Worm (Caenorhabditis elegans) whole organism, young adult: ENCODE results near the gene Y46G5A.47.

ENCODE experiments used
- F22D6.2 ChIP-seq: sonication (generic microtip); optimal IDR thresholded peaks from 2 replicates; lab custom pipeline; 2016; ENCODE audit warnings: mild to moderate bottlenecking, missing genetic modification characterization, missing compliant biosample characterization
- F33H1.4 ChIP-seq: fragments of 200-800 bp; sonication (Bioruptor generic); IDR thresholded peaks from 2 replicates; pipeline ENCODE4 v1.3.6; 2022; ENCODE audit warnings: missing genetic modification reagents, missing genetic modification characterization, missing compliant biosample characterization
- F37B4.10 ChIP-seq: fragments of 200-800 bp; sonication (Bioruptor generic); IDR thresholded peaks from 2 replicates; pipeline ENCODE4 v1.3.6; 2022; ENCODE audit warnings: missing genetic modification characterization, missing compliant biosample characterization
- F39B2.1 ChIP-seq: fragments of 200-800 bp; sonication (Bioruptor generic); IDR thresholded peaks from 2 replicates; pipeline ENCODE4 v1.3.6; 2022; ENCODE audit warnings: missing genetic modification reagents, missing genetic modification characterization, missing compliant biosample characterization
- F52B5.7 ChIP-seq: sonication (generic microtip); optimal IDR thresholded peaks from 2 replicates; lab custom pipeline; 2016; ENCODE audit warnings: mild to moderate bottlenecking, missing genetic modification characterization, missing compliant biosample characterization
- F57C9.4 ChIP-seq: sonication (generic microtip); optimal IDR thresholded peaks from 2 replicates; lab custom pipeline; 2017; ENCODE audit warnings: mild to moderate bottlenecking, missing genetic modification characterization, missing compliant biosample characterization
- K12H6.12 ChIP-seq: fragments of 200-800 bp; sonication (Bioruptor generic); optimal IDR thresholded peaks from 2 replicates; lab custom pipeline; 2018; ENCODE audit warnings: mild to moderate bottlenecking, missing genetic modification characterization, missing compliant biosample characterization
- Y79H2A.3 ChIP-seq: fragments of 200-800 bp; sonication (Bioruptor generic); conservative IDR thresholded peaks from 2 replicates; pipeline ENCODE4 v1.3.6; 2022; ENCODE audit warnings: missing genetic modification reagents, missing genetic modification characterization, missing compliant biosample characterization
- ZK185.1 ChIP-seq: sonication (generic microtip); optimal IDR thresholded peaks from 2 replicates; lab custom pipeline; 2016; ENCODE audit warnings: mild to moderate bottlenecking, missing genetic modification characterization, missing compliant biosample characterization; ENCODE audit not compliant: poor library complexity, severe bottlenecking
- athp-1 ChIP-seq: sonication (generic microtip); optimal IDR thresholded peaks from 2 replicates; lab custom pipeline; 2017; ENCODE audit warnings: mild to moderate bottlenecking, missing genetic modification characterization, missing compliant biosample characterization
- attf-6 ChIP-seq: fragments of 200-800 bp; sonication (Bioruptor generic); IDR thresholded peaks from 2 replicates; pipeline ENCODE4 v1.3.6; 2022; ENCODE audit warnings: missing genetic modification reagents, missing genetic modification characterization, missing compliant biosample characterization
- bed-1 ChIP-seq: fragments of 200-800 bp; sonication (Bioruptor generic); IDR thresholded peaks from 2 replicates; pipeline ENCODE4 v1.3.6; 2022; ENCODE audit warnings: missing genetic modification reagents, missing genetic modification characterization, missing compliant biosample characterization
- bed-2 ChIP-seq: fragments of 200-800 bp; sonication (Bioruptor generic); IDR thresholded peaks from 2 replicates; pipeline ENCODE4 v1.3.6; 2022; ENCODE audit warnings: missing genetic modification reagents, missing genetic modification characterization, missing compliant biosample characterization
- cebp-2 ChIP-seq: fragments of 200-800 bp; sonication (Bioruptor generic); IDR thresholded peaks from 2 replicates; pipeline ENCODE4 v1.3.6; 2022; ENCODE audit warnings: missing genetic modification characterization, missing compliant biosample characterization
- ceh-27 ChIP-seq: fragments of 200-800 bp; sonication (Bioruptor generic); optimal IDR thresholded peaks from 2 replicates; lab custom pipeline; 2018; ENCODE audit warnings: mild to moderate bottlenecking, missing genetic modification characterization, moderate library complexity, missing compliant biosample characterization
- ceh-58 ChIP-seq: fragments of 200-800 bp; sonication (Bioruptor generic); IDR thresholded peaks from 2 replicates; pipeline ENCODE4 v1.3.6; 2022; ENCODE audit warnings: missing genetic modification characterization, missing compliant biosample characterization
- ceh-79 ChIP-seq: sonication (generic microtip); optimal IDR thresholded peaks from 2 replicates; lab custom pipeline; 2017; ENCODE audit warnings: mild to moderate bottlenecking, missing genetic modification characterization, missing compliant biosample characterization
- die-1 ChIP-seq: sonication (generic microtip); optimal IDR thresholded peaks from 2 replicates; lab custom pipeline; 2016; ENCODE audit warnings: missing genotype, mild to moderate bottlenecking, missing genetic modification characterization, missing compliant biosample characterization
- dpff-1 ChIP-seq: sonication (generic microtip); optimal IDR thresholded peaks from 2 replicates; lab custom pipeline; 2017; ENCODE audit warnings: mild to moderate bottlenecking, missing genetic modification characterization, missing compliant biosample characterization
- ekl-4 ChIP-seq: fragments of 200-800 bp; sonication (Bioruptor generic); IDR thresholded peaks from 2 replicates; pipeline ENCODE4 v1.3.6; 2022; ENCODE audit warnings: missing genetic modification reagents, missing genetic modification characterization, missing compliant biosample characterization
- fkh-3 ChIP-seq: sonication (generic microtip); optimal IDR thresholded peaks from 2 replicates; lab custom pipeline; 2016; ENCODE audit warnings: mild to moderate bottlenecking, missing genetic modification characterization, missing compliant biosample characterization
- hlh-26 ChIP-seq: fragments of 200-800 bp; sonication (Bioruptor generic); conservative IDR thresholded peaks from 2 replicates; pipeline ENCODE4 v1.3.6; 2022; ENCODE audit warnings: missing genetic modification reagents, missing genetic modification characterization, missing compliant biosample characterization
- hmg-1.2 ChIP-seq: fragments of 200-800 bp; sonication (Bioruptor generic); IDR thresholded peaks from 2 replicates; pipeline ENCODE4 v1.3.6; 2022; ENCODE audit warnings: missing genetic modification reagents, missing genetic modification characterization, missing compliant biosample characterization
- hsf-1 ChIP-seq: fragments of 200-800 bp; sonication (Bioruptor generic); IDR thresholded peaks from 2 replicates; pipeline ENCODE4 v1.3.6; 2022; ENCODE audit warnings: missing genetic modification reagents, missing genetic modification characterization, missing compliant biosample characterization
- let-607 ChIP-seq, 2 experiments: fragments of 200-800 bp in 1 of 2; sonication (Bioruptor generic) in 1 of 2; sonication (generic microtip) in 1 of 2; optimal IDR thresholded peaks; 2 replicates each; lab custom pipeline; 2016 to 2018; ENCODE audit warnings: mild to moderate bottlenecking in 2 of 2, missing compliant biosample characterization in 2 of 2, missing genetic modification characterization in 2 of 2, moderate library complexity in 2 of 2, missing genotype in 1 of 2
- lin-54 ChIP-seq: fragments of 200-800 bp; sonication (Bioruptor generic); optimal IDR thresholded peaks from 2 replicates; lab custom pipeline; 2018; ENCODE audit warnings: mild to moderate bottlenecking, missing genetic modification characterization, missing compliant biosample characterization
- lir-1 ChIP-seq: fragments of 200-800 bp; sonication (Bioruptor generic); conservative IDR thresholded peaks from 2 replicates; pipeline ENCODE4 v1.3.6; 2022; ENCODE audit warnings: missing genetic modification reagents, missing genetic modification characterization, missing compliant biosample characterization
- mcd-1 ChIP-seq: fragments of 200-800 bp; sonication (Bioruptor generic); IDR thresholded peaks from 2 replicates; pipeline ENCODE4 v1.3.6; 2022; ENCODE audit warnings: missing genetic modification reagents, missing genetic modification characterization, missing compliant biosample characterization
- mel-28 ChIP-seq: sonication (generic microtip); optimal IDR thresholded peaks from 2 replicates; lab custom pipeline; 2016; ENCODE audit warnings: borderline replicate concordance, mild to moderate bottlenecking, missing genetic modification characterization, missing compliant biosample characterization
- nfya-2 ChIP-seq: fragments of 200-800 bp; sonication (Bioruptor generic); IDR thresholded peaks from 2 replicates; pipeline ENCODE4 v1.3.6; 2022; ENCODE audit warnings: missing genetic modification reagents, missing genetic modification characterization, missing compliant biosample characterization
- nfyb-1 ChIP-seq: fragments of 200-800 bp; sonication (Bioruptor generic); IDR thresholded peaks from 2 replicates; pipeline ENCODE4 v1.3.6; 2022; ENCODE audit warnings: missing genetic modification reagents, missing genetic modification characterization, missing compliant biosample characterization
- nhr-120 ChIP-seq: fragments of 200-800 bp; sonication (Bioruptor generic); IDR thresholded peaks from 2 replicates; pipeline ENCODE4 v1.3.6; 2022; ENCODE audit warnings: missing genetic modification characterization, missing compliant biosample characterization
- nhr-179 ChIP-seq: sonication (generic microtip); optimal IDR thresholded peaks from 2 replicates; lab custom pipeline; 2016; ENCODE audit warnings: mild to moderate bottlenecking, missing genetic modification characterization, missing compliant biosample characterization
- pha-4 ChIP-seq: fragments of 150-350 bp; sonication (generic microtip); optimal IDR thresholded peaks from 2 replicates; lab custom pipeline; 2014; ENCODE audit warnings: missing biosample characterization, missing genetic modification reagents, missing genetic modification characterization
- rcor-1 ChIP-seq: fragments of 200-800 bp; sonication (Bioruptor generic); IDR thresholded peaks from 2 replicates; pipeline ENCODE4 v1.3.6; 2022; ENCODE audit warnings: missing genetic modification reagents, missing genetic modification characterization, missing compliant biosample characterization
- rec-8 ChIP-seq, 2 experiments: sonication (generic microtip); optimal IDR thresholded peaks; 2 replicates each; lab custom pipeline; 2016; ENCODE audit warnings: mild to moderate bottlenecking in 2 of 2, missing genetic modification characterization in 2 of 2, missing genetic modification reagents in 2 of 2, missing genotype in 2 of 2, missing biosample characterization in 1 of 2, missing compliant biosample characterization in 1 of 2, moderate library complexity in 1 of 2
- sdz-38 ChIP-seq: sonication (generic microtip); optimal IDR thresholded peaks from 2 replicates; lab custom pipeline; 2016; ENCODE audit warnings: missing genotype, missing genetic modification characterization, missing compliant biosample characterization
- snpc-1.3 ChIP-seq: sonication (generic microtip); optimal IDR thresholded peaks from 2 replicates; lab custom pipeline; 2017; ENCODE audit warnings: missing genetic modification characterization, mild to moderate bottlenecking, missing compliant biosample characterization, antibody characterized with exemption, moderate library complexity, missing genotype, missing genetic modification reagents; ENCODE audit not compliant: insufficient read depth
- sptf-2 ChIP-seq: fragments of 200-800 bp; sonication (Bioruptor generic); optimal IDR thresholded peaks from 2 replicates; lab custom pipeline; 2018; ENCODE audit warnings: mild to moderate bottlenecking, missing genetic modification characterization, missing compliant biosample characterization
- ztf-22 ChIP-seq: fragments of 200-800 bp; sonication (Bioruptor generic); optimal IDR thresholded peaks from 2 replicates; lab custom pipeline; 2018; ENCODE audit warnings: mild to moderate bottlenecking, missing genetic modification characterization, moderate library complexity, missing compliant biosample characterization
- ztf-25 ChIP-seq: fragments of 200-800 bp; sonication (Bioruptor generic); IDR thresholded peaks from 2 replicates; pipeline ENCODE4 v1.3.6; 2022; ENCODE audit warnings: missing genetic modification reagents, missing genetic modification characterization, missing compliant biosample characterization
- ztf-26 ChIP-seq: sonication (generic microtip); optimal IDR thresholded peaks from 2 replicates; lab custom pipeline; 2017; ENCODE audit warnings: missing genetic modification characterization, missing compliant biosample characterization

Gene Y46G5A.47

DNA sequence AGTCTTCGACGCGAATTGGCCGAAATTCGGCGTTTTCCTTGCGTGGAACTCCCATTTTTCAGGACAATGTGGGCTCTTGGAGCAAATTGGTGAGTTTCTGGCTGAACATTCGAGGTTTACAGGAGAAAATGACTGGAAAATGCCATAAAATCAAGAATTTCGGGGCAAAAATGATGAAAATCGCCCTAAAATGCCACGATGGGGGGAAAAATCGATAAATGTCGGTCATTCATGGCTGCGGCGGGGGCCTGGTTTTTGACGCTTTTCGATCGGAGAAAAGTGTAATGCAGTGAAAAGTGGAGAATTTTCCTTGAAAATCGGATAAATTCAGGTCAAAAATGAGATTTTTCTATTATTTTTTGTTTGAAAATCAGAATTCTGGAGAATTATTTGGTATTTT lies at the start of gene Y46G5A.47, which contains the start of gene Y46G5A.18:
TSS of gene Y46G5A.47 (minus strand) at position 146 of the 400 bp plus-strand sequence.
TSS of gene Y46G5A.18 (minus strand) at position 101 of the 400 bp plus-strand sequence.
- TF ChIP-seq K12H6.12 (tag; lab: Kevin White, UChicago): no peak
- TF ChIP-seq ceh-27 (GFP tag; lab: Kevin White, UChicago): no peak
- TF ChIP-seq fkh-3 (tag; lab: Kevin White, UChicago): no peak
- no peak for TF ChIP-seq F52B5.7

DNA sequence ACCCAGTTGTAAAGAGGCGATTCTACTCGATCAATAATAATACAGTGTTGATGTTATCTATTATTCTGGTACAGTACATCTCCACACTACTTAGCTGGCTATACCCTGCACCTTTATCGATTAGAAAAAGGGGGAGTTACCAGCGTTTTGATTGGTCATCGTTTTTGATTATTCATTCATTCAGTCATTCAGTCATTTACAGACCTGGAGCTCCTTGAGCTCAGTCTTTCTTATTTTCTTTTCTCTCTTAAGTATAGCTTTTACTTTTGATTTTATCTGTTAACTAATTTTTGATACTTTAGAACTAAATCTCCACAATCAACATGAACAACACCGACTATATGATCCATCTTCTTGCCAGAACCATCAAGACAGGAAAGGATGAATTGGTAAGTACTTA lies 45.0 kb upstream of the Y46G5A.47 start, which contains the start of gene Y46G5A.28:
TSS of gene Y46G5A.28 (plus strand) at position 301 of the 400 bp plus-strand sequence.
- no peak for TF ChIP-seq F37B4.10 (GFP tag; lab: Robert Waterston, UW)
- no peak for TF ChIP-seq nhr-120 (GFP tag; lab: Robert Waterston, UW)
- TF ChIP-seq hlh-26 (GFP tag; lab: Robert Waterston, UW): no peak
- TF ChIP-seq rec-8 (tag; optimal IDR thresholded peaks at IDR 0.05; lab: Kevin White, UChicago): no peak
- TF ChIP-seq bed-1 (GFP tag; lab: Robert Waterston, UW): no peak
- no peak for TF ChIP-seq ztf-26 (tag; lab: Kevin White, UChicago)
- TF ChIP-seq Y79H2A.3 (GFP tag; lab: Robert Waterston, UW): no peak
- no peak for TF ChIP-seq cebp-2 (GFP tag; lab: Robert Waterston, UW)
- TF ChIP-seq nfya-2 (GFP tag; lab: Robert Waterston, UW): no peak
- no peak for TF ChIP-seq dpff-1 (tag; lab: Kevin White, UChicago)

DNA sequence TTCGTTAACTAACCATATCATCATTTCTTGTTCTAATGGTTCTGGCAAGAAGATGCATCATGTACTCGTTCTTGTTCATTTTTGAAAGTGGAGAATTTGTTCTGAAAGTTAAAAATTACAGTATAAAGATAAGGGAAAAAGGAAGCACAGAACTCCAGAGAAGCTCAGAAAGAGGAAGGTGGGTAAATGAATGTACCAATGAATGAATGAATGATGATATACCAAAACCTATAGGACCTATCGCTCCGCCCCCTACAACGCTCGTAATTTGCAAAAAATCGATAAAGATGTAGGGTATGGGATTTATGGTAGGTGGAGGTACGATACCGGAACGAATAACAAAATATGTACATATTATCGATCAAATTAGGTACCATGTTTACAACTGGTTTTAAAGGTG lies 42.6 kb upstream of the Y46G5A.47 start, which contains the start of gene pes-10:
TSS of gene pes-10 (minus strand) at position 101 of the 400 bp plus-strand sequence.
- no peak for TF ChIP-seq ceh-79 (tag; lab: Kevin White, UChicago)
- no peak for TF ChIP-seq rcor-1
- TF ChIP-seq hmg-1.2 (GFP tag; lab: Robert Waterston, UW): no peak
- TF ChIP-seq let-607 (tag; optimal IDR thresholded peaks at IDR 0.05; lab: Kevin White, UChicago): no peak
- no peak for TF ChIP-seq die-1
- no peak for TF ChIP-seq nhr-179 (tag; lab: Kevin White, UChicago)
- no peak for TF ChIP-seq hsf-1 (GFP tag; lab: Robert Waterston, UW)
- no peak for TF ChIP-seq snpc-1.3 (tag; lab: Kevin White, UChicago)
- no peak for TF ChIP-seq bed-2
- no peak for TF ChIP-seq ekl-4 (GFP tag; lab: Robert Waterston, UW)
- no peak for TF ChIP-seq sdz-38
- no peak for TF ChIP-seq pha-4
- TF ChIP-seq ztf-25 (GFP tag; lab: Robert Waterston, UW): no peak
- no peak for TF ChIP-seq mcd-1 (GFP tag; lab: Robert Waterston, UW)
- no peak for TF ChIP-seq dpff-1 (tag; lab: Kevin White, UChicago)
- TF ChIP-seq ceh-58 (GFP tag; lab: Robert Waterston, UW): no peak
- TF ChIP-seq, all 124 proteins: peak for 0

DNA sequence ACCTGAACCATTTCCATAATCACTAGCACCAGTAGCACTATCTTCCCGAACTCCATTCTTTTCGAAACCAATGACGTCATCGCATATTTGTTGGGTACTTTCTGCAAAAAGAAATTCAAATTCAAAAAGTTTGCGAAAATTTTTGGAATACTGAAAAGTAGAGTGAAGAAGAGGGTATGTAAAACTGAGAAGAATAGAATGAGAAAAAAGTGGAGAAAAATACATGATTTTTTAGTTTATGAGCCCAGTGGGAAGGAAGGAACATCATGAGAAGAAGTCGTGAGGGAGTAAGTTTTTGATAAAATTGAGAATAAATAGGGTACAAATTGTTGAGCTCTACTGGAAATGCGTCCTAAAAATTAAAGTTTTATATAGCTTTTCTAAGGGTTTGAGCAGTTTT lies 35.0 kb upstream of the Y46G5A.47 start, which contains the start of gene lgc-35:
TSS of gene lgc-35 (minus strand) at position 101 of the 400 bp plus-strand sequence.
- no peak for TF ChIP-seq F39B2.1 (GFP tag; lab: Robert Waterston, UW)
- TF ChIP-seq athp-1 (tag; lab: Kevin White, UChicago): no peak
- no peak for TF ChIP-seq ztf-22
- TF ChIP-seq nfyb-1 (GFP tag; lab: Robert Waterston, UW): no peak
- TF ChIP-seq attf-6 (GFP tag; lab: Robert Waterston, UW): no peak
- no peak for TF ChIP-seq sptf-2 (GFP tag; lab: Kevin White, UChicago)
- no peak for TF ChIP-seq F57C9.4 (tag; lab: Kevin White, UChicago)
- no peak for TF ChIP-seq ceh-79 (tag; lab: Kevin White, UChicago)
- no peak for TF ChIP-seq F33H1.4 (GFP tag; lab: Robert Waterston, UW)
- TF ChIP-seq F52B5.7: no peak
- TF ChIP-seq F22D6.2 (tag; lab: Kevin White, UChicago): no peak
- TF ChIP-seq lin-54 (GFP tag; lab: Kevin White, UChicago): no peak
- no peak for TF ChIP-seq fkh-3 (tag; lab: Kevin White, UChicago)
- no peak for TF ChIP-seq ztf-26 (tag; lab: Kevin White, UChicago)
- no peak for TF ChIP-seq lir-1 (GFP tag; lab: Robert Waterston, UW)
- TF ChIP-seq ZK185.1 (tag; lab: Kevin White, UChicago): no peak
- no peak for TF ChIP-seq mel-28 (tag; lab: Kevin White, UChicago)
- TF ChIP-seq, all 124 proteins: peak for 0
